Fruit fly (Drosophila melanogaster) whole organism, embryonic: Measurements from ENCODE around the gene Pif1.
A peak's percentile ranks its signal among the peaks of the same experiment; 100 is the strongest.

Source experiments
- Atf3 ChIP-seq: fragments of 200-800 bp; sonication (Bioruptor generic); optimal IDR thresholded peaks from 3 replicates; lab custom pipeline; 2016; ENCODE audit warnings: missing biosample characterization, missing genetic modification characterization
- B-H1 ChIP-seq: fragments of 200-800 bp; sonication (Bioruptor generic); IDR thresholded peaks from 3 replicates; pipeline ENCODE4 v1.3.6; 2022; ENCODE audit warnings: missing biosample characterization, missing genetic modification characterization
- BEAF-32 ChIP-seq: fragments of 200-800 bp; sonication (Bioruptor generic); optimal IDR thresholded peaks from 3 replicates; lab custom pipeline; 2017; ENCODE audit warnings: missing biosample characterization, missing genetic modification characterization, mild to moderate bottlenecking, moderate library complexity, missing genetic modification reagents
- CG10267 ChIP-seq: fragments of 200-800 bp; sonication (Bioruptor generic); optimal IDR thresholded peaks from 2 replicates; lab custom pipeline; 2018; ENCODE audit warnings: missing biosample characterization, mild to moderate bottlenecking, missing genetic modification characterization, moderate library complexity
- CG10543 ChIP-seq: fragments of 200-800 bp; sonication (Bioruptor generic); optimal IDR thresholded peaks from 3 replicates; lab custom pipeline; 2017; ENCODE audit warnings: missing biosample characterization, mild to moderate bottlenecking, missing genetic modification characterization, moderate library complexity
- CG14014 ChIP-seq: fragments of 200-800 bp; sonication (Bioruptor generic); IDR thresholded peaks from 2 replicates; pipeline ENCODE4 v1.3.6; 2022; ENCODE audit warnings: missing biosample characterization, missing genetic modification characterization
- CG15073 ChIP-seq: fragments of 200-800 bp; sonication (Bioruptor generic); optimal IDR thresholded peaks from 2 replicates; lab custom pipeline; 2016; ENCODE audit warnings: missing biosample characterization, missing genetic modification characterization
- CG15479 ChIP-seq: fragments of 200-800 bp; sonication (Bioruptor generic); optimal IDR thresholded peaks from 3 replicates; lab custom pipeline; 2019; ENCODE audit warnings: missing biosample characterization, mild to moderate bottlenecking, missing genetic modification characterization, moderate library complexity
- CG15696 ChIP-seq: fragments of 200-800 bp; sonication (Bioruptor generic); optimal IDR thresholded peaks from 2 replicates; lab custom pipeline; 2019; ENCODE audit warnings: missing biosample characterization, mild to moderate bottlenecking, missing genetic modification characterization, moderate library complexity
- CG1832 ChIP-seq: fragments of 200-800 bp; sonication (Bioruptor generic); optimal IDR thresholded peaks from 2 replicates; lab custom pipeline; 2017; ENCODE audit warnings: missing biosample characterization, mild to moderate bottlenecking, missing genetic modification characterization, inconsistent platforms
- CG2199 ChIP-seq: fragments of 200-800 bp; sonication (Bioruptor generic); IDR thresholded peaks from 3 replicates; pipeline ENCODE4 v1.3.6; 2022; ENCODE audit warnings: missing biosample characterization, missing genetic modification characterization
- CG3163 ChIP-seq: fragments of 200-800 bp; sonication (Bioruptor generic); optimal IDR thresholded peaks from 3 replicates; lab custom pipeline; 2016; ENCODE audit warnings: missing biosample characterization, missing genetic modification characterization
- CG32772 ChIP-seq: fragments of 200-800 bp; sonication (Bioruptor generic); IDR thresholded peaks from 2 replicates; pipeline ENCODE4 v1.3.6; 2022; ENCODE audit warnings: missing biosample characterization, missing genetic modification characterization
- CG3281 ChIP-seq: fragments of 200-800 bp; sonication (Bioruptor generic); optimal IDR thresholded peaks from 3 replicates; lab custom pipeline; 2017; ENCODE audit warnings: missing biosample characterization, mild to moderate bottlenecking, missing genetic modification characterization
- CG9215 ChIP-seq: fragments of 200-800 bp; sonication (Bioruptor generic); IDR thresholded peaks from 2 replicates; pipeline ENCODE4 v1.3.6; 2022; ENCODE audit warnings: missing biosample characterization, missing genetic modification characterization
- Dip2 ChIP-seq: fragments of 200-800 bp; sonication (Bioruptor generic); IDR thresholded peaks from 2 replicates; pipeline ENCODE4 v1.3.6; 2022; ENCODE audit warnings: missing biosample characterization, missing genetic modification characterization
- Dll ChIP-seq: fragments of 200-800 bp; sonication (Bioruptor generic); IDR thresholded peaks from 4 replicates; pipeline ENCODE4 v1.3.6; 2022; ENCODE audit warnings: missing biosample characterization, missing genetic modification characterization; ENCODE audit not compliant: partially characterized antibody
- Dref ChIP-seq: fragments of 200-800 bp; sonication (Bioruptor generic); IDR thresholded peaks from 2 replicates; pipeline ENCODE4 v1.3.6; 2022; ENCODE audit warnings: missing biosample characterization, missing genetic modification characterization
- E2f2 ChIP-seq: fragments of 200-800 bp; sonication (Bioruptor generic); IDR thresholded peaks from 2 replicates; pipeline ENCODE4 v1.3.6; 2022; ENCODE audit warnings: missing biosample characterization, missing genetic modification characterization
- Gug ChIP-seq: fragments of 200-800 bp; sonication (Bioruptor generic); IDR thresholded peaks from 4 replicates; pipeline ENCODE4 v1.3.6; 2022; ENCODE audit warnings: missing biosample characterization, missing genetic modification characterization
- Hmr ChIP-seq: fragments of 200-800 bp; sonication (Bioruptor generic); optimal IDR thresholded peaks from 3 replicates; lab custom pipeline; 2017; ENCODE audit warnings: mild to moderate bottlenecking, missing biosample characterization, missing genetic modification reagents, missing genetic modification characterization
- Hr39 ChIP-seq: fragments of >200 bp; optimal IDR thresholded peaks from 2 replicates; lab custom pipeline; 2017
- Lim3 ChIP-seq: fragments of 200-800 bp; sonication (Bioruptor generic); IDR thresholded peaks from 2 replicates; pipeline ENCODE4 v1.3.6; 2022; ENCODE audit warnings: missing biosample characterization, missing genetic modification characterization
- MESR4 ChIP-seq: fragments of 200-800 bp; sonication (Bioruptor generic); optimal IDR thresholded peaks from 2 replicates; lab custom pipeline; 2018; ENCODE audit warnings: missing biosample characterization, mild to moderate bottlenecking, missing genetic modification characterization, moderate library complexity
- Max ChIP-seq: fragments of 200-800 bp; sonication (Bioruptor generic); optimal IDR thresholded peaks from 2 replicates; lab custom pipeline; 2016; ENCODE audit warnings: missing biosample characterization, mild to moderate bottlenecking, missing genetic modification characterization
- Nf-YA ChIP-seq: fragments of 200-800 bp; sonication (Bioruptor generic); IDR thresholded peaks from 2 replicates; pipeline ENCODE4 v1.3.6; 2022; ENCODE audit warnings: missing biosample characterization, missing genetic modification characterization
- PHDP ChIP-seq: fragments of 200-800 bp; sonication (Bioruptor generic); optimal IDR thresholded peaks from 3 replicates; lab custom pipeline; 2018; ENCODE audit warnings: missing biosample characterization, mild to moderate bottlenecking, missing genetic modification characterization, moderate library complexity
- Sin3A ChIP-seq: fragments of >200 bp; optimal IDR thresholded peaks from 2 replicates; lab custom pipeline; 2018
- Spps ChIP-seq: fragments of 200-800 bp; sonication (Bioruptor generic); optimal IDR thresholded peaks from 2 replicates; lab custom pipeline; 2018; ENCODE audit warnings: missing biosample characterization, mild to moderate bottlenecking, missing genetic modification characterization
- caup ChIP-seq: fragments of 200-800 bp; sonication (Bioruptor generic); optimal IDR thresholded peaks from 3 replicates; lab custom pipeline; 2017; ENCODE audit warnings: missing biosample characterization, mild to moderate bottlenecking, missing genetic modification characterization, moderate library complexity; ENCODE audit not compliant: severe bottlenecking
- chif ChIP-seq, 2 experiments: fragments of 200-800 bp; sonication (Bioruptor generic); optimal IDR thresholded peaks; 3 replicates each; lab custom pipeline; 2016; ENCODE audit warnings: missing biosample characterization in 2 of 2, missing genetic modification characterization in 2 of 2
- croc ChIP-seq: fragments of 200-800 bp; sonication (Bioruptor generic); conservative IDR thresholded peaks from 3 replicates; pipeline ENCODE4 v1.3.6; 2022; ENCODE audit warnings: missing biosample characterization, missing genetic modification characterization
- eve ChIP-seq, 2 experiments: fragments of >200 bp; optimal IDR thresholded peaks; 2 replicates each; lab custom pipeline; 2017; ENCODE audit warnings: missing biosample characterization in 2 of 2, missing genetic modification characterization in 2 of 2
- gcm ChIP-seq: fragments of 200-800 bp; sonication (Bioruptor generic); optimal IDR thresholded peaks from 2 replicates; lab custom pipeline; 2019; ENCODE audit warnings: missing biosample characterization, mild to moderate bottlenecking, missing genetic modification characterization, moderate library complexity
- hbn ChIP-seq: fragments of 200-800 bp; sonication (Bioruptor generic); IDR thresholded peaks from 2 replicates; pipeline ENCODE4 v1.3.6; 2022; ENCODE audit warnings: missing biosample characterization, missing genetic modification characterization; ENCODE audit not compliant: partially characterized antibody
- inv ChIP-seq: fragments of 200-800 bp; sonication (Bioruptor generic); IDR thresholded peaks from 2 replicates; pipeline ENCODE4 v1.3.6; 2022; ENCODE audit warnings: missing biosample characterization, missing genetic modification characterization; ENCODE audit not compliant: partially characterized antibody
- nom ChIP-seq: fragments of 200-800 bp; sonication (Bioruptor generic); optimal IDR thresholded peaks from 2 replicates; lab custom pipeline; 2017; ENCODE audit warnings: missing biosample characterization, missing genetic modification characterization, mild to moderate bottlenecking, moderate library complexity, missing genetic modification reagents
- otp ChIP-seq: fragments of 200-800 bp; sonication (Bioruptor generic); IDR thresholded peaks from 3 replicates; pipeline ENCODE4, ENCODE4 v1.3.6; 2022; ENCODE audit warnings: missing biosample characterization, missing genetic modification characterization
- pan ChIP-seq, 4 experiments: fragments of >200 bp in 3 of 4; fragments of 200-800 bp in 1 of 4; sonication (Bioruptor generic) in 1 of 4; optimal IDR thresholded peaks in 3 of 4; IDR thresholded peaks in 1 of 4; 2 replicates each; pipeline versions ENCODE4 v1.3.6 to Lab custom; 2017 to 2022; ENCODE audit warnings: missing biosample characterization in 2 of 4, missing genetic modification characterization in 2 of 4, mixed read lengths in 1 of 4
- peb ChIP-seq: fragments of 200-800 bp; sonication (Bioruptor generic); IDR thresholded peaks from 2 replicates; pipeline ENCODE4 v1.3.6; 2022; ENCODE audit warnings: missing biosample characterization, missing genetic modification characterization
- prd ChIP-seq, 3 experiments: fragments of >200 bp in 2 of 3; fragments of 200-800 bp in 1 of 3; sonication (Bioruptor generic) in 1 of 3; optimal IDR thresholded peaks in 2 of 3; IDR thresholded peaks in 1 of 3; 2 replicates in 2 of 3; 3 replicates in 1 of 3; pipeline versions ENCODE4 v1.3.6 to Lab custom; 2017 to 2022; ENCODE audit warnings: missing biosample characterization in 1 of 3, missing genetic modification characterization in 1 of 3
- schlank ChIP-seq: fragments of 200-800 bp; sonication (Bioruptor generic); optimal IDR thresholded peaks from 2 replicates; lab custom pipeline; 2018; ENCODE audit warnings: missing biosample characterization, mild to moderate bottlenecking, missing genetic modification characterization
- sens-2 ChIP-seq: fragments of 200-800 bp; sonication (Bioruptor generic); IDR thresholded peaks from 2 replicates; pipeline ENCODE4 v1.3.6; 2022; ENCODE audit warnings: missing biosample characterization, missing genetic modification characterization
- sna ChIP-seq: fragments of 200-800 bp; sonication (Bioruptor generic); IDR thresholded peaks from 2 replicates; pipeline ENCODE4 v1.3.6; 2022; ENCODE audit warnings: missing biosample characterization, missing genetic modification characterization; ENCODE audit not compliant: partially characterized antibody
- stwl ChIP-seq: fragments of 200-800 bp; sonication (Bioruptor generic); optimal IDR thresholded peaks from 3 replicates; lab custom pipeline; 2018; ENCODE audit warnings: missing biosample characterization, mild to moderate bottlenecking, missing genetic modification characterization, moderate library complexity
- vvl ChIP-seq: fragments of 200-800 bp; sonication (Bioruptor generic); IDR thresholded peaks from 2 replicates; pipeline ENCODE4 v1.3.6; 2022; ENCODE audit warnings: missing biosample characterization, missing genetic modification characterization
- wor ChIP-seq: fragments of 200-800 bp; sonication (Bioruptor generic); IDR thresholded peaks from 2 replicates; pipeline ENCODE4 v1.3.6; 2022; ENCODE audit warnings: missing biosample characterization, missing genetic modification characterization
- zen2 ChIP-seq: fragments of 200-800 bp; sonication (Bioruptor generic); IDR thresholded peaks from 3 replicates; pipeline ENCODE4 v1.3.6; 2022; ENCODE audit warnings: missing biosample characterization, missing genetic modification characterization; ENCODE audit not compliant: partially characterized antibody
- zfh1 ChIP-seq: fragments of 200-800 bp; sonication (Bioruptor generic); IDR thresholded peaks from 3 replicates; pipeline ENCODE4 v1.3.6; 2022; ENCODE audit warnings: missing biosample characterization, missing genetic modification characterization
- zfh2 ChIP-seq: fragments of 200-800 bp; sonication (Bioruptor generic); optimal IDR thresholded peaks from 2 replicates; lab custom pipeline; 2016; ENCODE audit warnings: missing biosample characterization, missing genetic modification characterization

Gene Pif1

dm6 chr2L:3440322-3440721, 29.5 kb downstream of the Pif1 start (continued):
- no peak for TF ChIP-seq Dref (GFP tag; lab: Robert Waterston, UW)
- TF ChIP-seq CG10543 (GFP tag; lab: Kevin White, UChicago), result no peak
- no peak for TF ChIP-seq stwl (tag; lab: Kevin White, UChicago)
- TF ChIP-seq CG2199 (GFP tag; lab: Robert Waterston, UW), result peak; percentile 51; the same call in 1 of the 3 replicates
- TF ChIP-seq CG9215, result peak; percentile 54
- no peak for TF ChIP-seq schlank (tag; lab: Kevin White, UChicago)
- TF ChIP-seq CG15479 (GFP tag; lab: Kevin White, UChicago), result no peak
- peak; percentile 81 for TF ChIP-seq B-H1
- no peak for TF ChIP-seq zen2 (GFP tag; lab: Robert Waterston, UW)
- no peak for TF ChIP-seq CG15696
- TF ChIP-seq sna (GFP tag; lab: Robert Waterston, UW), result no peak
- TF ChIP-seq zfh2 (GFP tag; lab: Kevin White, UChicago), result peak; percentile 16
- no peak for TF ChIP-seq CG15073
- TF ChIP-seq Spps, result peak; percentile 21
- TF ChIP-seq peb (GFP tag; lab: Robert Waterston, UW), result peak; percentile 64
- peak; percentile 68 for TF ChIP-seq PHDP (tag; lab: Kevin White, UChicago)
- peak; percentile 80 for TF ChIP-seq otp (GFP tag; lab: Robert Waterston, UW)
- peak; percentile 84 for TF ChIP-seq vvl
- TF ChIP-seq BEAF-32 (GFP tag; lab: Kevin White, UChicago), result no peak
- peak; percentile 49 for TF ChIP-seq E2f2 (GFP tag; lab: Robert Waterston, UW)
- no peak for TF ChIP-seq nom
- peak; percentile 57 for TF ChIP-seq Nf-YA (GFP tag; lab: Robert Waterston, UW)
- TF ChIP-seq Atf3, result peak; percentile 34
- TF ChIP-seq Hmr (GFP tag; lab: Kevin White, UChicago), result peak; percentile 68
- TF ChIP-seq inv (GFP tag; lab: Robert Waterston, UW), result no peak
- TF ChIP-seq MESR4 (GFP tag; lab: Kevin White, UChicago), result no peak
- no peak for TF ChIP-seq hbn (GFP tag; lab: Robert Waterston, UW)
- TF ChIP-seq Lim3, result no peak; the same call in 1 of the 2 replicates
- no peak for TF ChIP-seq Dll (GFP tag; lab: Robert Waterston, UW)
- no peak for TF ChIP-seq Hr39 (lab: Kevin White, UChicago)
- no peak for TF ChIP-seq CG3163 (GFP tag; lab: Kevin White, UChicago)
- TF ChIP-seq pan (optimal IDR thresholded peaks at IDR 0.05; lab: Kevin White, UChicago), result no peak
- peak in 1 of 2 experiments; percentile 83 for TF ChIP-seq pan (GFP tag; optimal IDR thresholded peaks at IDR 0.05 in 1 of 2, IDR thresholded peaks at IDR 0.05 in 1 of 2)
- peak; percentile 27; the same call in 1 of the 2 replicates for TF ChIP-seq wor (GFP tag; lab: Robert Waterston, UW)
- TF ChIP-seq CG32772 (GFP tag; lab: Robert Waterston, UW), result peak; percentile 76
- no peak for TF ChIP-seq Max
- no peak for TF ChIP-seq prd (optimal IDR thresholded peaks at IDR 0.05; lab: Kevin White, UChicago)
- TF ChIP-seq prd (GFP tag; IDR thresholded peaks at IDR 0.05; lab: Robert Waterston, UW), result peak; percentile 82
- TF ChIP-seq croc, result peak; percentile 46; the same call in 2 of the 3 replicates
- TF ChIP-seq CG10267 (tag; lab: Kevin White, UChicago), result peak; percentile 39
- TF ChIP-seq gcm (GFP tag; lab: Kevin White, UChicago), result peak; percentile 52
- no peak for TF ChIP-seq eve (GFP tag; optimal IDR thresholded peaks at IDR 0.05; lab: Kevin White, UChicago)
- TF ChIP-seq CG3281 (GFP tag; lab: Kevin White, UChicago), result peak; percentile 46
- no peak for TF ChIP-seq Sin3A
- no peak for TF ChIP-seq CG1832 (GFP tag; lab: Kevin White, UChicago)
- TF ChIP-seq Dip2, result 0 out of 2 replicates have a peak, but pooled peaks have one; percentile 25
- peak; percentile 49; the same call in 2 of the 4 replicates for TF ChIP-seq Gug (GFP tag; lab: Robert Waterston, UW)
- peak; percentile 68 for TF ChIP-seq CG14014 (GFP tag; lab: Robert Waterston, UW)
- peak; percentile 71 for TF ChIP-seq zfh1
- TF ChIP-seq caup (GFP tag; lab: Kevin White, UChicago), result peak; percentile 27
- peak; percentile 52 to 63 for TF ChIP-seq chif (GFP tag; optimal IDR thresholded peaks at IDR 0.05; lab: Kevin White, UChicago)
- TF ChIP-seq sens-2, result peak; percentile 43; the same call in 1 of the 2 replicates
